Worm (Caenorhabditis elegans) whole organism, midembryonic: ENCODE results near the gene sdz-10.

Experiments
- cog-1 ChIP-seq: sonication (generic microtip); optimal IDR thresholded peaks from 2 replicates; lab custom pipeline; 2016; ENCODE audit warnings: missing genetic modification characterization, missing compliant biosample characterization
- flt-1 ChIP-seq: fragments of 200-800 bp; sonication (Bioruptor generic); IDR thresholded peaks from 2 replicates; pipeline ENCODE4 v1.3.6; 2022; ENCODE audit warnings: missing genetic modification characterization, missing compliant biosample characterization
- klf-2 ChIP-seq: fragments of 200-800 bp; sonication (Bioruptor generic); conservative IDR thresholded peaks from 2 replicates; pipeline ENCODE4 v1.3.6; 2022; ENCODE audit warnings: missing genetic modification reagents, missing genetic modification characterization, missing compliant biosample characterization
- med-1 ChIP-seq: sonication (generic microtip); optimal IDR thresholded peaks from 2 replicates; lab custom pipeline; 2017; ENCODE audit warnings: missing genetic modification characterization, mild to moderate bottlenecking, missing compliant biosample characterization, antibody characterized with exemption, missing genetic modification reagents; ENCODE audit not compliant: insufficient read depth
- ztf-23 ChIP-seq: fragments of 200-800 bp; sonication (Bioruptor generic); IDR thresholded peaks from 2 replicates; pipeline ENCODE4 v1.3.6; 2022; ENCODE audit warnings: missing genetic modification reagents, missing genetic modification characterization, missing compliant biosample characterization
- ztf-29 ChIP-seq: fragments of 200-800 bp; sonication (Bioruptor generic); IDR thresholded peaks from 2 replicates; pipeline ENCODE4 v1.3.6; 2022; ENCODE audit warnings: missing genetic modification reagents, missing genetic modification characterization, missing compliant biosample characterization

- TF ChIP-seq flt-1 (GFP tag; lab: Robert Waterston, UW): no peak
- TF ChIP-seq ztf-29: no peak
- no peak for TF ChIP-seq ztf-23
- no peak for TF ChIP-seq cog-1
- TF ChIP-seq klf-2 (GFP tag; lab: Robert Waterston, UW): no peak
- no peak for TF ChIP-seq med-1 (GFP tag; lab: Kevin White, UChicago)
Observed at ce11 chrII:2773534-2773933, 1.5 kb upstream of the sdz-10 start, which contains the start of gene sdz-9.
